Comparison of ENCODE assay signal across 2 worm cellular contexts in genomic region chrV:12374252-12374651, ce11.
TF ChIP-seq lines count a peak whose summit lies in the region.

Gene F23H12.10 (minus strand): TSS chrV:12374263.

TF ChIP-seq in whole organism, L4 larva, 104 proteins besides CTCF, POLR2A, EP300 and RAD21:
- TF ChIP-seq Y48G9A.11 (GFP tag; IDR thresholded peaks at IDR 0.05; lab: Robert Waterston, UW) = peak; percentile 51; the same call in 1 of the 2 replicates

TF ChIP-seq in whole organism, young adult, 124 proteins besides CTCF, POLR2A, EP300 and RAD21:
- peak; percentile 55; the same call in 1 of the 2 replicates for TF ChIP-seq attf-3 (GFP tag; conservative IDR thresholded peaks at IDR 0.05; lab: Robert Waterston, UW)
TF ChIP-seq in whole organism, young adult: peak in this region for 1; not testable (repeated sequence) for 123.
